Worm (Caenorhabditis elegans): ENCODE measurements around the gene cnc-11.

ce11 chrV:1491510-1491909, 49.4 kb downstream of the cnc-11 start, which contains the start of gene C38C3.6:
- no peak for TF ChIP-seq lir-3 (tag; optimal IDR thresholded peaks at IDR 0.05)
- no peak for TF ChIP-seq lim-7 (GFP tag; IDR thresholded peaks at IDR 0.05)
- no peak for TF ChIP-seq cey-2 (tag; optimal IDR thresholded peaks at IDR 0.05; ENCODE audit: borderline replicate concordance, insufficient read depth)
- TF ChIP-seq aha-1 (tag): no peak
- no peak for TF ChIP-seq lin-13 (GFP tag; optimal IDR thresholded peaks at IDR 0.05)
- TF ChIP-seq lsy-2 (tag; optimal IDR thresholded peaks at IDR 0.05): no peak
- no peak for TF ChIP-seq nhr-237 (tag; optimal IDR thresholded peaks at IDR 0.05)
- no peak for TF ChIP-seq lin-29 (GFP tag; IDR thresholded peaks at IDR 0.05)
- TF ChIP-seq fos-1 (tag; optimal IDR thresholded peaks at IDR 0.05): no peak
- no peak for TF ChIP-seq mdl-1 (tag; optimal IDR thresholded peaks at IDR 0.05)
- no peak for TF ChIP-seq snpc-4 (tag; optimal IDR thresholded peaks at IDR 0.05)
- TF ChIP-seq F49E8.2 (tag; optimal IDR thresholded peaks at IDR 0.05; ENCODE audit: borderline replicate concordance): no peak
- TF ChIP-seq ZK546.5 (tag; optimal IDR thresholded peaks at IDR 0.05): no peak

All from whole organism, L4 larva.